Worm (Caenorhabditis elegans): ENCODE results near the gene ubh-4.

ce11 chrII:8016167-8016566, 23.2 kb downstream of the ubh-4 start:
- TF ChIP-seq akir-1 (GFP tag; optimal IDR thresholded peaks at IDR 0.05) (no peak), ceh-79 (tag; optimal IDR thresholded peaks at IDR 0.05) (no peak), ceh-27 (GFP tag; optimal IDR thresholded peaks at IDR 0.05) (no peak), pha-4 (tag; optimal IDR thresholded peaks at IDR 0.05) (no peak), ets-4 (GFP tag; optimal IDR thresholded peaks at IDR 0.05) (no peak), Y53G8AR.9 (GFP tag; conservative IDR thresholded peaks at IDR 0.05) (peak; percentile 43; the same call in 1 of the 2 replicates)
